Fruit fly (Drosophila melanogaster): ENCODE measurements around the gene Ilp8.

Gene Ilp8

dm6 chr3L:17049912-17050345 is 18.0 kb upstream of the Ilp8 start (continued):
- TF ChIP-seq MESR4 (GFP tag; optimal IDR thresholded peaks at IDR 0.05) (no peak), CG34376 (GFP tag; optimal IDR thresholded peaks at IDR 0.05) (peak; percentile 81), CG15479 (GFP tag; optimal IDR thresholded peaks at IDR 0.05) (no peak), CG4328 (GFP tag; optimal IDR thresholded peaks at IDR 0.05) (peak; percentile 3), CoRest (tag; optimal IDR thresholded peaks at IDR 0.05) (no peak), pho (GFP tag; optimal IDR thresholded peaks at IDR 0.05) (no peak), CG18764 (GFP tag; optimal IDR thresholded peaks at IDR 0.05) (no peak), sens (GFP tag) (peak; percentile 28), tx (GFP tag; optimal IDR thresholded peaks at IDR 0.05) (no peak), sd (tag; optimal IDR thresholded peaks at IDR 0.05) (no peak), Nf-YC (tag; optimal IDR thresholded peaks at IDR 0.05) (peak; percentile 35), crol (GFP tag; IDR thresholded peaks at IDR 0.05) (peak; percentile 43; the same call in 1 of the 2 replicates), CG12236 (GFP tag; optimal IDR thresholded peaks at IDR 0.05) (no peak), Atf3 (GFP tag; optimal IDR thresholded peaks at IDR 0.05) (no peak), CG32532 (GFP tag; IDR thresholded peaks at IDR 0.05) (peak; percentile 56), CG5245 (GFP tag; optimal IDR thresholded peaks at IDR 0.05) (no peak), z (GFP tag; IDR thresholded peaks at IDR 0.05) (no peak), CG10321 (GFP tag; IDR thresholded peaks at IDR 0.05) (no peak), CG10543 (GFP tag; optimal IDR thresholded peaks at IDR 0.05) (peak; percentile 10), CG2678 (tag; optimal IDR thresholded peaks at IDR 0.05) (peak; percentile 51), zen2 (GFP tag; IDR thresholded peaks at IDR 0.05; ENCODE audit: partially characterized antibody) (no peak), NfI (GFP tag; optimal IDR thresholded peaks at IDR 0.05) (no peak), CG4360 (GFP tag; IDR thresholded peaks at IDR 0.05) (no peak), br (optimal IDR thresholded peaks at IDR 0.05) (no peak), ken (GFP tag; IDR thresholded peaks at IDR 0.05) (no peak), mirr (GFP tag; optimal IDR thresholded peaks at IDR 0.05) (peak; percentile 68), al (GFP tag; IDR thresholded peaks at IDR 0.05) (no peak), CG1832 (GFP tag; optimal IDR thresholded peaks at IDR 0.05) (no peak), CG3281 (GFP tag; optimal IDR thresholded peaks at IDR 0.05) (peak; percentile 47)

dm6 chr3L:17049314-17049713 is 17.4 kb upstream of the Ilp8 start, which contains the start of gene rogdi:
Gene rogdi, plus strand, starts transcription at chr3L:17049512.
- peak; percentile 22 for TF ChIP-seq Jarid2 (GFP tag; optimal IDR thresholded peaks at IDR 0.05)
- peak; percentile 23 for TF ChIP-seq CG12769 (tag; optimal IDR thresholded peaks at IDR 0.05)
- peak; percentile 11 for TF ChIP-seq Deaf1 (tag; optimal IDR thresholded peaks at IDR 0.05)
- TF ChIP-seq CG43689 (GFP tag; IDR thresholded peaks at IDR 0.05), result 0 out of 2 replicates have a peak, but pooled peaks have one; percentile 5
- no peak for TF ChIP-seq Dll (GFP tag; IDR thresholded peaks at IDR 0.05; ENCODE audit: partially characterized antibody)
- TF ChIP-seq Adf1 (GFP tag; IDR thresholded peaks at IDR 0.05), result peak; percentile 12; the same call in 1 of the 2 replicates
- peak; percentile 34 for TF ChIP-seq CG5180 (GFP tag; optimal IDR thresholded peaks at IDR 0.05)
- TF ChIP-seq CG33557 (GFP tag; optimal IDR thresholded peaks at IDR 0.05), result no peak
- peak; percentile 21; the same call in 1 of the 2 replicates for TF ChIP-seq Atf6 (GFP tag; IDR thresholded peaks at IDR 0.05)
- 0 out of 3 replicates have a peak, but pooled peaks have one; percentile 6 for TF ChIP-seq CG16813 (GFP tag; IDR thresholded peaks at IDR 0.05; ENCODE audit: partially characterized antibody)
- no peak for TF ChIP-seq CG14050 (GFP tag; IDR thresholded peaks at IDR 0.05)
- TF ChIP-seq CG32532 (GFP tag; IDR thresholded peaks at IDR 0.05), result peak; percentile 5; the same call in 1 of the 2 replicates
- TF ChIP-seq CG13775 (GFP tag; optimal IDR thresholded peaks at IDR 0.05), result no peak
- peak; percentile 7 for TF ChIP-seq CG9727 (GFP tag; optimal IDR thresholded peaks at IDR 0.05)
- TF ChIP-seq bowl (GFP tag; IDR thresholded peaks at IDR 0.05), result peak; percentile 41; the same call in 1 of the 2 replicates
- peak; percentile 12 for TF ChIP-seq Med (GFP tag)
- 0 out of 2 replicates have a peak, but pooled peaks have one; percentile 12 for TF ChIP-seq Rfx (GFP tag; IDR thresholded peaks at IDR 0.05)
- no peak for TF ChIP-seq Hey (tag; optimal IDR thresholded peaks at IDR 0.05)
- TF ChIP-seq CG18599 (GFP tag; optimal IDR thresholded peaks at IDR 0.05), result peak; percentile 17
- peak; percentile 43; the same call in 2 of the 3 replicates for TF ChIP-seq ci (GFP tag; IDR thresholded peaks at IDR 0.05)
- 0 out of 3 replicates have a peak, but pooled peaks have one; percentile 26 for TF ChIP-seq CG6791 (GFP tag; IDR thresholded peaks at IDR 0.05; ENCODE audit: partially characterized antibody)
- TF ChIP-seq Bgb (GFP tag; IDR thresholded peaks at IDR 0.05; ENCODE audit: partially characterized antibody), result peak; percentile 15; the same call in 1 of the 2 replicates
- no peak for TF ChIP-seq twi (tag; optimal IDR thresholded peaks at IDR 0.05)
- no peak for TF ChIP-seq Hr39 (optimal IDR thresholded peaks at IDR 0.05)
